Fruit fly (Drosophila melanogaster): ENCODE results near the gene CG33322.

Gene CG33322

DNA sequence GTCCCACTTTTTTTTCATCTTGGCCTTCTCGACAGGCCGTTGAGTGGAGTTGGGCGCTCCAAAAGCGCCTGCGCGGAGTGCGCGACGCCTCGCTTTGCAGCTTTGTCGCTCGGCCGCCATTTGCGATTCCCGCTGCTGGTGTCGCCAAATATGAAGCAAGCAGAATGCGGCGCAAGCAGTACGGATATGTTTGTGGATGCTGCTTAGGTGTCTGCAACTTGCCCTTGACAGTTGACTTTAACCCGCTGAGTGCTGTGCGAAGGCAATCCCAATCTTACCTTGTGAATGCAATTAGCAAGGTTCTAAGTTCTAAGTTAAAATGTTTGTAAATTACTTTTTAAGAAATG, 6.0 kb upstream of the CG33322 start (continued):
- TF ChIP-seq pan (optimal IDR thresholded peaks at IDR 0.05) (no peak), pan (GFP tag; optimal IDR thresholded peaks at IDR 0.05 in 1 of 2, IDR thresholded peaks at IDR 0.05 in 1 of 2) (no peak), Sin3A (optimal IDR thresholded peaks at IDR 0.05) (no peak), chinmo (GFP tag; IDR thresholded peaks at IDR 0.05; ENCODE audit: partially characterized antibody) (no peak), onecut (GFP tag; IDR thresholded peaks at IDR 0.05) (no peak), Kr (GFP tag; optimal IDR thresholded peaks at IDR 0.05) (no peak), odd (GFP tag; optimal IDR thresholded peaks at IDR 0.05) (no peak), CG31365 (tag; optimal IDR thresholded peaks at IDR 0.05) (peak; percentile 87), CG6254 (GFP tag; optimal IDR thresholded peaks at IDR 0.05) (no peak), CG10209 (GFP tag; optimal IDR thresholded peaks at IDR 0.05) (no peak), Bteb2 (GFP tag; optimal IDR thresholded peaks at IDR 0.05) (no peak), CG2129 (GFP tag; IDR thresholded peaks at IDR 0.05; ENCODE audit: partially characterized antibody) (no peak), CG9215 (GFP tag; IDR thresholded peaks at IDR 0.05) (no peak), CG7271 (tag; optimal IDR thresholded peaks at IDR 0.05) (no peak), unpg (GFP tag; optimal IDR thresholded peaks at IDR 0.05) (no peak), oc (tag; optimal IDR thresholded peaks at IDR 0.05) (no peak), CG1529 (GFP tag; optimal IDR thresholded peaks at IDR 0.05) (no peak), rib (GFP tag; IDR thresholded peaks at IDR 0.05) (peak; percentile 39), CG12769 (tag; optimal IDR thresholded peaks at IDR 0.05) (peak; percentile 50), cg (GFP tag; optimal IDR thresholded peaks at IDR 0.05) (no peak), Neu2 (GFP tag; optimal IDR thresholded peaks at IDR 0.05; ENCODE audit: borderline replicate concordance) (no peak), Gsc (GFP tag; IDR thresholded peaks at IDR 0.05) (no peak), CG11247 (GFP tag; IDR thresholded peaks at IDR 0.05) (no peak), dan (GFP tag; IDR thresholded peaks at IDR 0.05) (no peak), Bgb (GFP tag; IDR thresholded peaks at IDR 0.05; ENCODE audit: partially characterized antibody) (0 out of 2 replicates have a peak, but pooled peaks have one; percentile 20), HLH54F (GFP tag; optimal IDR thresholded peaks at IDR 0.05) (no peak), ATbp (GFP tag; optimal IDR thresholded peaks at IDR 0.05) (no peak), CG10147 (GFP tag; optimal IDR thresholded peaks at IDR 0.05) (peak; percentile 28), schlank (tag; optimal IDR thresholded peaks at IDR 0.05) (no peak), CG15269 (tag; optimal IDR thresholded peaks at IDR 0.05) (no peak), Tbp (GFP tag; optimal IDR thresholded peaks at IDR 0.05) (no peak), CG12299 (tag; optimal IDR thresholded peaks at IDR 0.05) (no peak), ERR (GFP tag; optimal IDR thresholded peaks at IDR 0.05) (peak; percentile 26), Ada2b (GFP tag; IDR thresholded peaks at IDR 0.05) (no peak), CG11456 (GFP tag; IDR thresholded peaks at IDR 0.05) (no peak), bigmax (GFP tag; optimal IDR thresholded peaks at IDR 0.05) (no peak), stc (GFP tag; IDR thresholded peaks at IDR 0.05) (no peak), abd-A (tag; optimal IDR thresholded peaks at IDR 0.05) (peak; percentile 36), CG15514 (GFP tag; optimal IDR thresholded peaks at IDR 0.05) (no peak), tap (tag; optimal IDR thresholded peaks at IDR 0.05) (no peak), klu (GFP tag; IDR thresholded peaks at IDR 0.05) (no peak), CG8388 (GFP tag; optimal IDR thresholded peaks at IDR 0.05) (no peak), fd3F (GFP tag; optimal IDR thresholded peaks at IDR 0.05) (no peak), ewg (GFP tag; optimal IDR thresholded peaks at IDR 0.05) (peak; percentile 64), CG13123 (GFP tag; optimal IDR thresholded peaks at IDR 0.05) (no peak), Adf1 (GFP tag; IDR thresholded peaks at IDR 0.05) (no peak), CG6813 (GFP tag; optimal IDR thresholded peaks at IDR 0.05) (no peak), lmd (GFP tag; IDR thresholded peaks at IDR 0.05) (no peak), pros (GFP tag; optimal IDR thresholded peaks at IDR 0.05) (peak; percentile 34), tx (GFP tag; optimal IDR thresholded peaks at IDR 0.05) (no peak), CoRest (tag; optimal IDR thresholded peaks at IDR 0.05) (no peak), CG8478 (optimal IDR thresholded peaks at IDR 0.05) (no peak)

All from whole organism, embryonic.